Fruit fly (Drosophila melanogaster) whole organism, embryonic: ENCODE data around the gene Eig71Ec.

Experiments used
- Antp ChIP-seq: fragments of 200-800 bp; sonication (Bioruptor generic); optimal IDR thresholded peaks from 3 replicates; lab custom pipeline; 2016; ENCODE audit warnings: missing biosample characterization, missing genetic modification characterization
- Blimp-1 ChIP-seq: fragments of 200-800 bp; sonication (Bioruptor generic); optimal IDR thresholded peaks from 3 replicates; lab custom pipeline; 2018; ENCODE audit warnings: missing biosample characterization, missing genetic modification characterization, mild to moderate bottlenecking, moderate library complexity, missing genetic modification reagents
- CG1024 ChIP-seq: fragments of 200-800 bp; sonication (Bioruptor generic); IDR thresholded peaks from 2 replicates; pipeline ENCODE4 v1.3.6; 2022; ENCODE audit warnings: missing biosample characterization, missing genetic modification characterization
- CG10959 ChIP-seq: fragments of 200-800 bp; sonication (Bioruptor generic); IDR thresholded peaks from 2 replicates; pipeline ENCODE4 v1.3.6; 2022; ENCODE audit warnings: missing biosample characterization, missing genetic modification characterization
- CG10979 ChIP-seq: fragments of 200-800 bp; sonication (Bioruptor generic); optimal IDR thresholded peaks from 2 replicates; lab custom pipeline; 2018; ENCODE audit warnings: missing biosample characterization, mild to moderate bottlenecking, missing genetic modification characterization, moderate library complexity
- CG11504 ChIP-seq: fragments of 200-800 bp; sonication (Bioruptor generic); optimal IDR thresholded peaks from 3 replicates; lab custom pipeline; 2019; ENCODE audit warnings: missing biosample characterization, mild to moderate bottlenecking, missing genetic modification characterization, moderate library complexity
- CG14710 ChIP-seq: fragments of 200-800 bp; sonication (Bioruptor generic); optimal IDR thresholded peaks from 3 replicates; lab custom pipeline; 2019; ENCODE audit warnings: missing biosample characterization, mild to moderate bottlenecking, missing genetic modification characterization, moderate library complexity
- CG15601 ChIP-seq: fragments of 200-800 bp; sonication (Bioruptor generic); optimal IDR thresholded peaks from 3 replicates; lab custom pipeline; 2019; ENCODE audit warnings: missing biosample characterization, mild to moderate bottlenecking, missing genetic modification characterization, moderate library complexity
- CG1647 ChIP-seq: fragments of 200-800 bp; sonication (Bioruptor generic); optimal IDR thresholded peaks from 3 replicates; lab custom pipeline; 2016; ENCODE audit warnings: missing biosample characterization, missing genetic modification characterization
- CG17361 ChIP-seq: fragments of 200-800 bp; sonication (Bioruptor generic); IDR thresholded peaks from 3 replicates; pipeline ENCODE4 v1.3.6; 2022; ENCODE audit warnings: missing biosample characterization, missing genetic modification characterization
- CG17829 ChIP-seq: fragments of 200-800 bp; optimal IDR thresholded peaks from 2 replicates; lab custom pipeline; 2019; ENCODE audit warnings: missing biosample characterization, mild to moderate bottlenecking, missing genetic modification characterization, moderate library complexity
- CG18262 ChIP-seq: fragments of 200-800 bp; optimal IDR thresholded peaks from 3 replicates; lab custom pipeline; 2019; ENCODE audit warnings: missing biosample characterization, mild to moderate bottlenecking, missing genetic modification characterization, moderate library complexity
- CG18476 ChIP-seq: fragments of 200-800 bp; sonication (Bioruptor generic); optimal IDR thresholded peaks from 2 replicates; lab custom pipeline; 2016; ENCODE audit warnings: missing biosample characterization, mild to moderate bottlenecking, missing genetic modification characterization
- CG2678 ChIP-seq: fragments of 200-800 bp; sonication (Bioruptor generic); optimal IDR thresholded peaks from 3 replicates; lab custom pipeline; 2019; ENCODE audit warnings: missing biosample characterization, mild to moderate bottlenecking, missing genetic modification characterization, moderate library complexity
- CG2712 ChIP-seq: fragments of 200-800 bp; optimal IDR thresholded peaks from 3 replicates; lab custom pipeline; 2019; ENCODE audit warnings: missing biosample characterization, mild to moderate bottlenecking, missing genetic modification characterization, moderate library complexity
- CG33557 ChIP-seq: fragments of 200-800 bp; sonication (Bioruptor generic); optimal IDR thresholded peaks from 2 replicates; lab custom pipeline; 2019; ENCODE audit warnings: missing biosample characterization, mild to moderate bottlenecking, missing genetic modification characterization, moderate library complexity
- CG6254 ChIP-seq: fragments of 200-800 bp; sonication (Bioruptor generic); optimal IDR thresholded peaks from 3 replicates; lab custom pipeline; 2017; ENCODE audit warnings: mild to moderate bottlenecking, missing biosample characterization, missing genetic modification reagents, missing genetic modification characterization
- CG8388 ChIP-seq: fragments of 200-800 bp; sonication (Bioruptor generic); optimal IDR thresholded peaks from 2 replicates; lab custom pipeline; 2019; ENCODE audit warnings: missing biosample characterization, mild to moderate bottlenecking, missing genetic modification characterization, moderate library complexity
- CG9727 ChIP-seq: fragments of 200-800 bp; sonication (Bioruptor generic); optimal IDR thresholded peaks from 3 replicates; lab custom pipeline; 2017; ENCODE audit warnings: missing biosample characterization, mild to moderate bottlenecking, missing genetic modification characterization
- D ChIP-seq, 2 experiments: fragments of 200-800 bp in 1 of 2; fragments of >200 bp in 1 of 2; sonication (Bioruptor generic) in 1 of 2; optimal IDR thresholded peaks; 2 replicates in 1 of 2; 3 replicates in 1 of 2; lab custom pipeline; 2017; ENCODE audit warnings: mild to moderate bottlenecking in 1 of 2, missing biosample characterization in 1 of 2, missing genetic modification characterization in 1 of 2, missing genetic modification reagents in 1 of 2
- Eip74EF ChIP-seq, 2 experiments: fragments of 200-800 bp in 1 of 2; fragments of >200 bp in 1 of 2; sonication (Bioruptor generic) in 1 of 2; optimal IDR thresholded peaks; 2 replicates each; lab custom pipeline; 2017 to 2019; ENCODE audit warnings: missing biosample characterization in 2 of 2, missing genetic modification characterization in 2 of 2, mild to moderate bottlenecking in 1 of 2, moderate library complexity in 1 of 2
- HLH3B ChIP-seq: fragments of 200-800 bp; sonication (Bioruptor generic); IDR thresholded peaks from 2 replicates; pipeline ENCODE4 v1.3.6; 2022; ENCODE audit warnings: missing biosample characterization, missing genetic modification characterization
- Hey ChIP-seq: fragments of 200-800 bp; sonication (Bioruptor generic); optimal IDR thresholded peaks from 3 replicates; lab custom pipeline; 2018; ENCODE audit warnings: missing biosample characterization, mild to moderate bottlenecking, missing genetic modification characterization
- Hr3 ChIP-seq: fragments of 200-800 bp; sonication (Bioruptor generic); optimal IDR thresholded peaks from 3 replicates; lab custom pipeline; 2016; ENCODE audit warnings: missing biosample characterization, missing genetic modification characterization
- Nf-YB ChIP-seq: fragments of 200-800 bp; sonication (Bioruptor generic); optimal IDR thresholded peaks from 3 replicates; lab custom pipeline; 2019; ENCODE audit warnings: missing biosample characterization, mild to moderate bottlenecking, missing genetic modification characterization, moderate library complexity
- Rx ChIP-seq: fragments of 200-800 bp; sonication (Bioruptor generic); IDR thresholded peaks from 2 replicates; pipeline ENCODE4 v1.3.6; 2022; ENCODE audit warnings: missing biosample characterization, missing genetic modification characterization
- Sry-δ ChIP-seq: fragments of 200-800 bp; sonication (Bioruptor generic); optimal IDR thresholded peaks from 2 replicates; lab custom pipeline; 2016; ENCODE audit warnings: missing biosample characterization, missing genetic modification characterization
- Stat92E ChIP-seq, 3 experiments: fragments of >200 bp in 2 of 3; fragments of 200-800 bp in 1 of 3; sonication (Bioruptor generic) in 1 of 3; optimal IDR thresholded peaks; 2 replicates each; lab custom pipeline; 2017 to 2019; ENCODE audit warnings: missing biosample characterization in 3 of 3, missing genetic modification characterization in 3 of 3, mild to moderate bottlenecking in 1 of 3, moderate library complexity in 1 of 3
- Usf ChIP-seq: fragments of 200-800 bp; sonication (Bioruptor generic); optimal IDR thresholded peaks from 2 replicates; lab custom pipeline; 2017; ENCODE audit warnings: missing genotype, missing biosample characterization, missing genetic modification characterization
- Vsx1 ChIP-seq: fragments of 200-800 bp; sonication (Bioruptor generic); optimal IDR thresholded peaks from 2 replicates; lab custom pipeline; 2017; ENCODE audit warnings: missing biosample characterization, mild to moderate bottlenecking, missing genetic modification characterization, missing genetic modification reagents
- croc ChIP-seq: fragments of 200-800 bp; sonication (Bioruptor generic); conservative IDR thresholded peaks from 3 replicates; pipeline ENCODE4 v1.3.6; 2022; ENCODE audit warnings: missing biosample characterization, missing genetic modification characterization
- dmrt99B ChIP-seq: fragments of 200-800 bp; sonication (Bioruptor generic); optimal IDR thresholded peaks from 2 replicates; lab custom pipeline; 2018; ENCODE audit warnings: missing biosample characterization, mild to moderate bottlenecking, missing genetic modification characterization, moderate library complexity
- dpn ChIP-seq, 2 experiments: fragments of 200-800 bp; sonication (Bioruptor generic); optimal IDR thresholded peaks; 3 replicates each; lab custom pipeline; 2016; ENCODE audit warnings: missing biosample characterization in 2 of 2, missing genetic modification characterization in 2 of 2
- fru ChIP-seq: fragments of >200 bp; optimal IDR thresholded peaks from 2 replicates; lab custom pipeline; 2017
- gem ChIP-seq: fragments of 200-800 bp; sonication (Bioruptor generic); optimal IDR thresholded peaks from 2 replicates; lab custom pipeline; 2019; ENCODE audit warnings: missing biosample characterization, mild to moderate bottlenecking, missing genetic modification characterization, moderate library complexity
- grau ChIP-seq: fragments of 200-800 bp; optimal IDR thresholded peaks from 3 replicates; lab custom pipeline; 2019; ENCODE audit warnings: missing biosample characterization, mild to moderate bottlenecking, missing genetic modification characterization, moderate library complexity
- grn ChIP-seq: fragments of 200-800 bp; sonication (Bioruptor generic); optimal IDR thresholded peaks from 3 replicates; lab custom pipeline; 2017; ENCODE audit warnings: missing biosample characterization, missing genetic modification characterization
- ind ChIP-seq: fragments of 200-800 bp; sonication (Bioruptor generic); optimal IDR thresholded peaks from 3 replicates; lab custom pipeline; 2016; ENCODE audit warnings: missing biosample characterization, missing genetic modification characterization
- inv ChIP-seq: fragments of 200-800 bp; sonication (Bioruptor generic); IDR thresholded peaks from 2 replicates; pipeline ENCODE4 v1.3.6; 2022; ENCODE audit warnings: missing biosample characterization, missing genetic modification characterization; ENCODE audit not compliant: partially characterized antibody
- nerfin-1 ChIP-seq: fragments of 200-800 bp; sonication (Bioruptor generic); optimal IDR thresholded peaks from 3 replicates; lab custom pipeline; 2019; ENCODE audit warnings: missing biosample characterization, mild to moderate bottlenecking, missing genetic modification characterization, moderate library complexity
- phol ChIP-seq: fragments of 200-800 bp; sonication (Bioruptor generic); optimal IDR thresholded peaks from 3 replicates; lab custom pipeline; 2018; ENCODE audit warnings: missing biosample characterization, mild to moderate bottlenecking, missing genetic modification characterization, moderate library complexity
- row ChIP-seq: fragments of 200-800 bp; sonication (Bioruptor generic); IDR thresholded peaks from 3 replicates; pipeline ENCODE4 v1.3.6; 2022; ENCODE audit warnings: missing biosample characterization, missing genetic modification characterization
- sc ChIP-seq, 3 experiments: fragments of >200 bp in 2 of 3; fragments of 200-800 bp in 1 of 3; sonication (Bioruptor generic) in 1 of 3; optimal IDR thresholded peaks; 2 replicates in 2 of 3; 3 replicates in 1 of 3; lab custom pipeline; 2017; ENCODE audit warnings: mild to moderate bottlenecking in 1 of 3, missing biosample characterization in 1 of 3, missing genetic modification characterization in 1 of 3, missing genetic modification reagents in 1 of 3
- sens ChIP-seq: fragments of 200-800 bp; sonication (Bioruptor generic); peaks from one replicate; lab custom pipeline; 2016; ENCODE audit warnings: missing biosample characterization, missing genetic modification characterization
- sr ChIP-seq: fragments of 200-800 bp; sonication (Bioruptor generic); IDR thresholded peaks from 3 replicates; pipeline ENCODE4 v1.3.6; 2022; ENCODE audit warnings: missing biosample characterization, missing genetic modification characterization
- ttk ChIP-seq: fragments of 200-800 bp; sonication (Bioruptor generic); IDR thresholded peaks from 2 replicates; pipeline ENCODE4 v2.1.2; 2022; ENCODE audit warnings: missing biosample characterization, missing genetic modification characterization

The Eig71Ec gene

DNA sequence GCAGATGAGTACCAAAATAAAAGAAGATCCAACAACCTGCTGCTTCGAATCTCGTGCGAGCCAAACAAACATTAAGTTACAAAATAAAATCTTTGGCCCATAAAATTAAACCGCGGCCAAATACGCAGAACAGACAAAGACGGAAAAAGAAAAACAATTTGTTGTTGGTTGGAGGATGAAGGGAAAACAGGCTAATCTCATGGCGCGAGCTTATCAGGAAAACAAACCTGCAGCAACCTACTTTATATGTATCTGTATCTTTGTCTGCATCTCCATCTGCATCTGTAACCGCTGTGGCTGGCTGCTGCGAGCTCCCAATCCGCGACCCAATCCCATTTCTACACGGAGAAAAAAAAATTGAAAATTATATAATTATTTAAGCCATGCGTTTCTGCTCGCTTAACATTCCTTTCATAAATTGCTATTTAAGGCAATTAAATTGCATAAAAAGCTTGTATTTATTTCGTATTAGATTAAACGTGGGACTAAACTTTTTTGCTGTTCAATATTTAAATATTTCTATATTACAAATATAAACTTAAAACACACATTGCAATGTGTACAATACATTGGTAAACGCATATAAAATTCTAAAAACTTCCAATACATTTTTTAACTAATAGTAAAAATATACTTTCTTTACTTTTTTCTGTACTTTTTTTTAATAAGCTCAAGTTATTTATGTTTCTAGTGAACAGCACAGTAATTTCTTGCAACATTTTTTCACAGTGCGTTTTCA lies 40.9 kb upstream of the Eig71Ec start (continued):
- TF ChIP-seq D (optimal IDR thresholded peaks at IDR 0.05; lab: Kevin White, UChicago) (no peak), D (GFP tag; optimal IDR thresholded peaks at IDR 0.05; lab: Kevin White, UChicago) (peak; percentile 56), CG6254 (GFP tag; lab: Kevin White, UChicago) (peak; percentile 32), dmrt99B (tag; lab: Kevin White, UChicago) (peak; percentile 49), croc (GFP tag; lab: Robert Waterston, UW) (0 out of 3 replicates have a peak, but pooled peaks have one; percentile 24), CG18476 (GFP tag; lab: Kevin White, UChicago) (peak; percentile 31), CG10959 (GFP tag; lab: Robert Waterston, UW) (0 out of 2 replicates have a peak, but pooled peaks have one; percentile 8), Nf-YB (peak; percentile 13), sr (GFP tag; lab: Robert Waterston, UW) (0 out of 3 replicates have a peak, but pooled peaks have one; percentile 16), gem (tag; lab: Kevin White, UChicago) (peak; percentile 64), CG2678 (peak; percentile 56), CG2712 (tag; lab: Kevin White, UChicago) (peak; percentile 68), Hr3 (GFP tag; lab: Kevin White, UChicago) (peak; percentile 36), Blimp-1 (GFP tag; lab: Kevin White, UChicago) (peak; percentile 36), CG1647 (GFP tag; lab: Kevin White, UChicago) (no peak), grau (tag; lab: Kevin White, UChicago) (peak; percentile 36), CG33557 (peak; percentile 53), ttk (GFP tag; lab: Robert Waterston, UW) (0 out of 2 replicates have a peak, but pooled peaks have one; percentile 15), Sry-δ (GFP tag; lab: Kevin White, UChicago) (no peak), Antp (GFP tag; lab: Kevin White, UChicago) (no peak), row (0 out of 3 replicates have a peak, but pooled peaks have one; percentile 20), CG9727 (GFP tag; lab: Kevin White, UChicago) (peak; percentile 72), Eip74EF (GFP tag; optimal IDR thresholded peaks at IDR 0.05; lab: Kevin White, UChicago) (peak in 1 of 2 experiments; percentile 29), CG8388 (GFP tag; lab: Kevin White, UChicago) (peak; percentile 42), CG1024 (GFP tag; lab: Robert Waterston, UW) (0 out of 2 replicates have a peak, but pooled peaks have one; percentile 6), fru (lab: Kevin White, UChicago) (no peak), grn (peak; percentile 87), dpn (GFP tag; optimal IDR thresholded peaks at IDR 0.05; lab: Kevin White, UChicago) (peak in 1 of 2 experiments; percentile 4), Stat92E (GFP tag; optimal IDR thresholded peaks at IDR 0.05; lab: Kevin White, UChicago) (peak in 1 of 3 experiments; percentile 72), HLH3B (peak; percentile 1; the same call in 1 of the 2 replicates), CG14710 (tag; lab: Kevin White, UChicago) (peak; percentile 72), CG15601 (tag; lab: Kevin White, UChicago) (peak; percentile 28), Vsx1 (GFP tag; lab: Kevin White, UChicago) (no peak), nerfin-1 (tag; lab: Kevin White, UChicago) (peak; percentile 2), CG18262 (tag; lab: Kevin White, UChicago) (peak; percentile 81), Hey (tag; lab: Kevin White, UChicago) (no peak), phol (peak; percentile 78), inv (GFP tag; lab: Robert Waterston, UW) (no peak), CG17361 (GFP tag; lab: Robert Waterston, UW) (peak; percentile 82), CG10979 (tag; lab: Kevin White, UChicago) (peak; percentile 78), ind (GFP tag; lab: Kevin White, UChicago) (peak; percentile 15), sc (optimal IDR thresholded peaks at IDR 0.05; lab: Kevin White, UChicago) (no peak), sc (GFP tag; optimal IDR thresholded peaks at IDR 0.05; lab: Kevin White, UChicago) (peak; percentile 57), sens (peak; percentile 69), CG11504 (tag; lab: Kevin White, UChicago) (peak; percentile 71), Usf (peak; percentile 1), Rx (GFP tag; lab: Robert Waterston, UW) (peak; percentile 12; the same call in 1 of the 2 replicates), CG17829 (tag; lab: Kevin White, UChicago) (peak; percentile 36)
